Worm (Caenorhabditis elegans) whole organism, L3 larva: ENCODE data around the gene pxd-1.

Source experiments
- ama-1 ChIP-seq: fragments of 150-350 bp; optimal IDR thresholded peaks from 2 replicates; lab custom pipeline; 2018
- ceh-16 ChIP-seq: sonication (generic microtip); optimal IDR thresholded peaks from 2 replicates; lab custom pipeline; 2017; ENCODE audit warnings: missing biosample characterization, missing genetic modification characterization
- ceh-82 ChIP-seq: fragments of 150-350 bp; optimal IDR thresholded peaks from 2 replicates; lab custom pipeline; 2014; ENCODE audit warnings: missing biosample characterization, missing genetic modification characterization
- ceh-9 ChIP-seq: sonication (generic microtip); optimal IDR thresholded peaks from 2 replicates; lab custom pipeline; 2018; ENCODE audit warnings: missing biosample characterization, missing genetic modification characterization
- daf-12 ChIP-seq: fragments of 150-350 bp; optimal IDR thresholded peaks from 2 replicates; lab custom pipeline; 2014; ENCODE audit warnings: missing biosample characterization, missing genetic modification reagents, missing genetic modification characterization
- egl-27 ChIP-seq: sonication (generic microtip); optimal IDR thresholded peaks from 4 replicates; lab custom pipeline; 2017; ENCODE audit warnings: missing biosample characterization, missing genetic modification reagents, missing genetic modification characterization
- egl-5 ChIP-seq: fragments of 150-350 bp; optimal IDR thresholded peaks from 2 replicates; lab custom pipeline; 2017; ENCODE audit warnings: missing biosample characterization, missing genetic modification reagents, missing genetic modification characterization, inconsistent platforms
- elt-1 ChIP-seq: fragments of 150-350 bp; optimal IDR thresholded peaks from 2 replicates; lab custom pipeline; 2014; ENCODE audit warnings: missing biosample characterization, missing genetic modification characterization
- elt-2 ChIP-seq: sonication (generic microtip); optimal IDR thresholded peaks from 2 replicates; lab custom pipeline; 2016; ENCODE audit warnings: missing genetic modification reagents, mild to moderate bottlenecking, missing genetic modification characterization, missing compliant biosample characterization
- elt-3 ChIP-seq, 3 experiments: fragments of 150-350 bp in 1 of 3; sonication (generic microtip) in 2 of 3; optimal IDR thresholded peaks; 2 replicates in 2 of 3; 4 replicates in 1 of 3; lab custom pipeline; 2014 to 2017; ENCODE audit warnings: missing biosample characterization in 3 of 3, missing genetic modification characterization in 3 of 3
- eor-1 ChIP-seq, 2 experiments: fragments of 150-350 bp; optimal IDR thresholded peaks; 2 replicates each; lab custom pipeline; 2014 to 2018; ENCODE audit warnings: missing biosample characterization in 2 of 2, missing genetic modification characterization in 2 of 2
- fkh-10 ChIP-seq: sonication (generic microtip); optimal IDR thresholded peaks from 2 replicates; lab custom pipeline; 2017; ENCODE audit warnings: missing biosample characterization, missing genetic modification reagents, missing genetic modification characterization
- fos-1 ChIP-seq: fragments of 150-350 bp; optimal IDR thresholded peaks from 2 replicates; lab custom pipeline; 2014; ENCODE audit warnings: missing biosample characterization, missing genetic modification characterization
- hmg-11 ChIP-seq: sonication (generic microtip); optimal IDR thresholded peaks from 2 replicates; lab custom pipeline; 2016; ENCODE audit warnings: missing genetic modification characterization, missing compliant biosample characterization
- lin-15B ChIP-seq: fragments of 150-350 bp; optimal IDR thresholded peaks from 2 replicates; lab custom pipeline; 2014; ENCODE audit warnings: missing biosample characterization, missing genetic modification characterization
- lin-39 ChIP-seq: fragments of 150-350 bp; optimal IDR thresholded peaks from 2 replicates; lab custom pipeline; 2018; ENCODE audit warnings: missing biosample characterization, missing genetic modification reagents, missing genetic modification characterization
- lsy-12 ChIP-seq: sonication (generic microtip); optimal IDR thresholded peaks from 2 replicates; lab custom pipeline; 2016; ENCODE audit warnings: mild to moderate bottlenecking, missing genetic modification characterization, missing compliant biosample characterization
- mdl-1 ChIP-seq: fragments of 150-350 bp; optimal IDR thresholded peaks from 2 replicates; lab custom pipeline; 2014; ENCODE audit warnings: missing biosample characterization, missing genetic modification characterization
- nfya-1 ChIP-seq: sonication (generic microtip); optimal IDR thresholded peaks from 2 replicates; lab custom pipeline; 2017; ENCODE audit warnings: missing genetic modification characterization, mild to moderate bottlenecking, missing compliant biosample characterization, antibody characterized with exemption, moderate library complexity; ENCODE audit not compliant: insufficient read depth
- nhr-11 ChIP-seq: fragments of 150-350 bp; optimal IDR thresholded peaks from 2 replicates; lab custom pipeline; 2014; ENCODE audit warnings: missing biosample characterization, missing genetic modification characterization
- nhr-12 ChIP-seq: fragments of 150-350 bp; optimal IDR thresholded peaks from 2 replicates; lab custom pipeline; 2014; ENCODE audit warnings: missing biosample characterization, missing genetic modification characterization
- nhr-23 ChIP-seq: fragments of 150-350 bp; optimal IDR thresholded peaks from 2 replicates; lab custom pipeline; 2014; ENCODE audit warnings: missing biosample characterization, missing genetic modification reagents, missing genetic modification characterization
- nhr-25 ChIP-seq: sonication (generic microtip); optimal IDR thresholded peaks from 2 replicates; lab custom pipeline; 2017; ENCODE audit warnings: missing biosample characterization, missing genetic modification characterization
- nhr-28 ChIP-seq: fragments of 150-350 bp; optimal IDR thresholded peaks from 2 replicates; lab custom pipeline; 2014; ENCODE audit warnings: missing biosample characterization, missing genetic modification characterization
- nhr-43 ChIP-seq: sonication (generic microtip); optimal IDR thresholded peaks from 2 replicates; lab custom pipeline; 2016; ENCODE audit warnings: mild to moderate bottlenecking, missing genetic modification characterization, missing compliant biosample characterization; ENCODE audit not compliant: poor library complexity, severe bottlenecking
- nhr-67 ChIP-seq: fragments of 150-350 bp; optimal IDR thresholded peaks from 2 replicates; lab custom pipeline; 2014; ENCODE audit warnings: missing biosample characterization, missing genetic modification characterization
- nhr-76 ChIP-seq: fragments of 150-350 bp; sonication (generic microtip); optimal IDR thresholded peaks from 5 replicates; lab custom pipeline; 2014; ENCODE audit warnings: missing biosample characterization, missing genetic modification characterization
- nhr-77 ChIP-seq: fragments of 150-350 bp; optimal IDR thresholded peaks from 2 replicates; lab custom pipeline; 2014; ENCODE audit warnings: missing biosample characterization, missing genetic modification characterization
- pqm-1 ChIP-seq: fragments of 150-350 bp; optimal IDR thresholded peaks from 2 replicates; lab custom pipeline; 2017; ENCODE audit warnings: missing biosample characterization, missing genetic modification characterization, inconsistent platforms
- skn-1 ChIP-seq: fragments of 150-350 bp; optimal IDR thresholded peaks from 2 replicates; lab custom pipeline; 2014; ENCODE audit warnings: missing biosample characterization, missing genetic modification characterization
- snpc-4 ChIP-seq: fragments of 150-350 bp; optimal IDR thresholded peaks from 2 replicates; lab custom pipeline; 2014; ENCODE audit warnings: missing biosample characterization, missing genetic modification characterization
- tbx-2 ChIP-seq: sonication (generic microtip); optimal IDR thresholded peaks from 2 replicates; lab custom pipeline; 2016; ENCODE audit warnings: mild to moderate bottlenecking, missing genetic modification characterization, missing compliant biosample characterization
- unc-39 ChIP-seq: sonication (generic microtip); optimal IDR thresholded peaks from 4 replicates; lab custom pipeline; 2017; ENCODE audit warnings: missing biosample characterization, missing genetic modification characterization
- zag-1 ChIP-seq: fragments of 150-350 bp; optimal IDR thresholded peaks from 2 replicates; lab custom pipeline; 2014; ENCODE audit warnings: missing biosample characterization, missing genetic modification characterization
- ztf-11 ChIP-seq: fragments of 150-350 bp; optimal IDR thresholded peaks from 2 replicates; lab custom pipeline; 2014; ENCODE audit warnings: missing biosample characterization, missing genetic modification characterization
- ztf-4 ChIP-seq: fragments of 150-350 bp; optimal IDR thresholded peaks from 2 replicates; lab custom pipeline; 2014; ENCODE audit warnings: missing biosample characterization, missing genetic modification characterization

Gene pxd-1

DNA sequence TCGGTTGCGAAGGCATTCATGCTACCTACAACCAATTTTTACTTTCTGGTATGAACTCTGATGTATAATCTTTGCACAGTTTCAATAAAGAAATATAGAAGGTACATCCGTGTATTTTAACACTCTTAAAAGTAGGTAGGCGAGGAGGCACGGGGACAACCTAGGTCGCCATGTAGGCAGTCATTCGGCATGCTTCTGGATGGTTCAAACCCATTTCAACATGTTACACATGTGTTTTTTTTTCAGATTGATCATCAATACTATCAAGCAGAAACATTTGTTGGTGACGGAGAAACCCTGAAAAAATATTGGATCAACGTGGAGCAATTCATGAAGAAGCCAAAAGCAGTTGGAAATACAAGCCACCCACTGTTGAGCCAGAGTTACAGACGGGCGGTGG lies 1.1 kb downstream of the pxd-1 start:
- no peak for TF ChIP-seq skn-1 (tag; lab: Kevin White, UChicago)
- no peak for TF ChIP-seq ztf-11 (tag; lab: Kevin White, UChicago)

ce11 chrIII:4009181-4009580 lies 3.2 kb downstream of the pxd-1 start:
- peak; percentile 86 for TF ChIP-seq nfya-1 (tag; lab: Kevin White, UChicago)
- no peak for TF ChIP-seq lin-39 (tag; lab: Kevin White, UChicago)

DNA sequence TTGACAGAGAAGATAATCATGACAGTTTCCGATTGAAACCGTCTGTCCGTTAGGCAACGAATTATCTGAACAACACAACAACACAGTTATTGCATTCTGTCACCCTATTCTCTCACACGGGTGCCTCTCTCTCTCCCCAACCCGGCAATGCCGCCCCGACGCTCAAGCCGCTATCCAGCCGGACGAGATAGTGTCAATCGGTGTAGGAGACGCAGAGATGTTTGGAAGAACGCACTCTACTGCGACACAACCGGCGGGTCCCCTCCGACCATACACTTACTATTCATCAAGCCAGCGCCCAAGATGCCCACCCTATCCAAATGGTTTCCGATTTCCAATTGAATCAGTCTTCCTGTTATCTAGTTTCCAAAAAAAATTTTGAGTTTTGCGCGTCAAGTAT lies 4.2 kb downstream of the pxd-1 start:
- TF ChIP-seq fkh-10 (no peak), mdl-1 (no peak), lsy-12 (tag; lab: Kevin White, UChicago) (no peak), nfya-1 (tag; lab: Kevin White, UChicago) (peak; percentile 17), egl-27 (tag; lab: Kevin White, UChicago) (no peak), nhr-12 (tag; lab: Kevin White, UChicago) (no peak), ama-1 (lab: Kevin White, UChicago) (no peak), nhr-11 (tag; lab: Kevin White, UChicago) (no peak), eor-1 (tag; optimal IDR thresholded peaks at IDR 0.05; lab: Kevin White, UChicago) (no peak), nhr-67 (tag; lab: Kevin White, UChicago) (no peak), lin-15B (tag; lab: Kevin White, UChicago) (no peak), hmg-11 (tag; lab: Kevin White, UChicago) (peak; percentile 64), ztf-4 (tag; lab: Kevin White, UChicago) (no peak), nhr-25 (tag; lab: Kevin White, UChicago) (peak; percentile 22), lin-39 (tag; lab: Kevin White, UChicago) (peak; percentile 67), nhr-43 (tag; lab: Kevin White, UChicago) (no peak), nhr-76 (tag; lab: Kevin White, UChicago) (no peak), fos-1 (tag; lab: Kevin White, UChicago) (no peak), daf-12 (no peak)

- TF ChIP-seq pqm-1 (peak; percentile 27), nhr-28 (no peak), elt-2 (tag; lab: Kevin White, UChicago) (peak; percentile 46), lin-15B (tag; lab: Kevin White, UChicago) (no peak), tbx-2 (tag; lab: Kevin White, UChicago) (no peak)
These were observed 5.0 kb downstream of the pxd-1 start for ce11 chrIII:4010987-4011386.

- TF ChIP-seq tbx-2 (tag; lab: Kevin White, UChicago), result no peak
- TF ChIP-seq nhr-67 (tag; lab: Kevin White, UChicago), result no peak
- TF ChIP-seq nhr-76 (tag; lab: Kevin White, UChicago), result no peak
- TF ChIP-seq ceh-9 (tag; lab: Kevin White, UChicago), result no peak
- TF ChIP-seq nhr-23 (tag; lab: Kevin White, UChicago), result no peak
- TF ChIP-seq elt-2 (tag; lab: Kevin White, UChicago), result no peak
- no peak for TF ChIP-seq elt-1 (tag; lab: Kevin White, UChicago)
- TF ChIP-seq ceh-82, result no peak
- no peak for TF ChIP-seq nhr-77 (tag; lab: Kevin White, UChicago)
- no peak for TF ChIP-seq ztf-11 (tag; lab: Kevin White, UChicago)
- TF ChIP-seq zag-1 (tag; lab: Kevin White, UChicago), result no peak
- no peak for TF ChIP-seq ceh-16
- TF ChIP-seq nhr-25 (tag; lab: Kevin White, UChicago), result no peak
- no peak for TF ChIP-seq unc-39 (tag; lab: Kevin White, UChicago)
- no peak for TF ChIP-seq daf-12
- TF ChIP-seq egl-5 (tag; lab: Kevin White, UChicago), result no peak
- no peak for TF ChIP-seq snpc-4 (tag; lab: Kevin White, UChicago)
- no peak for TF ChIP-seq elt-3 (tag; optimal IDR thresholded peaks at IDR 0.05; lab: Kevin White, UChicago)
- no peak for TF ChIP-seq lin-39 (tag; lab: Kevin White, UChicago)
These were observed 6.1 kb downstream of the pxd-1 start, which contains the start of gene C36E8.4 for ce11 chrIII:4012036-4012435. Gene C36E8.4 (plus strand): TSS chrIII:4012336.
